Worm (Caenorhabditis elegans) whole organism, young adult: Measurements from ENCODE around the gene cutl-11.
A peak's percentile ranks its signal among the peaks of the same experiment; 100 is the strongest.

Experiments
- B0019.2 ChIP-seq: fragments of 200-800 bp; sonication (Bioruptor generic); conservative IDR thresholded peaks from 2 replicates; pipeline ENCODE4 v1.3.6; 2022; ENCODE audit warnings: missing genetic modification reagents, missing genetic modification characterization, missing compliant biosample characterization
- F23B12.7 ChIP-seq: sonication (generic microtip); optimal IDR thresholded peaks from 2 replicates; lab custom pipeline; 2017; ENCODE audit warnings: missing genetic modification characterization, mild to moderate bottlenecking, missing compliant biosample characterization, antibody characterized with exemption, moderate library complexity; ENCODE audit not compliant: insufficient read depth
- Y53F4B.3 ChIP-seq: fragments of 200-800 bp; sonication (Bioruptor generic); IDR thresholded peaks from 2 replicates; pipeline ENCODE4 v1.3.6; 2022; ENCODE audit warnings: missing genetic modification reagents, missing genetic modification characterization, missing compliant biosample characterization
- Y79H2A.3 ChIP-seq: fragments of 200-800 bp; sonication (Bioruptor generic); conservative IDR thresholded peaks from 2 replicates; pipeline ENCODE4 v1.3.6; 2022; ENCODE audit warnings: missing genetic modification reagents, missing genetic modification characterization, missing compliant biosample characterization
- ZK185.1 ChIP-seq: sonication (generic microtip); optimal IDR thresholded peaks from 2 replicates; lab custom pipeline; 2016; ENCODE audit warnings: mild to moderate bottlenecking, missing genetic modification characterization, missing compliant biosample characterization; ENCODE audit not compliant: poor library complexity, severe bottlenecking
- akir-1 ChIP-seq: fragments of 200-800 bp; sonication (Bioruptor generic); optimal IDR thresholded peaks from 2 replicates; lab custom pipeline; 2018; ENCODE audit warnings: mild to moderate bottlenecking, missing genetic modification characterization, moderate library complexity, missing compliant biosample characterization
- aptf-2 ChIP-seq: fragments of 200-800 bp; sonication (Bioruptor generic); conservative IDR thresholded peaks from 2 replicates; pipeline ENCODE4 v1.3.6; 2022; ENCODE audit warnings: missing genetic modification reagents, missing genetic modification characterization, missing compliant biosample characterization
- aptf-3 ChIP-seq: fragments of 200-800 bp; sonication (Bioruptor generic); IDR thresholded peaks from 2 replicates; pipeline ENCODE4 v1.3.6; 2022; ENCODE audit warnings: missing genetic modification characterization, missing compliant biosample characterization
- atf-7 ChIP-seq: sonication (generic microtip); optimal IDR thresholded peaks from 2 replicates; lab custom pipeline; 2017; ENCODE audit warnings: mild to moderate bottlenecking, missing genetic modification characterization, missing compliant biosample characterization
- attf-3 ChIP-seq: fragments of 200-800 bp; sonication (Bioruptor generic); conservative IDR thresholded peaks from 2 replicates; pipeline ENCODE4 v1.3.6; 2022; ENCODE audit warnings: missing genetic modification reagents, missing genetic modification characterization, missing compliant biosample characterization
- cebp-1 ChIP-seq, 2 experiments: fragments of 200-800 bp in 1 of 2; sonication (Bioruptor generic) in 1 of 2; sonication (generic microtip) in 1 of 2; IDR thresholded peaks in 1 of 2; optimal IDR thresholded peaks in 1 of 2; 2 replicates each; pipeline versions ENCODE4 v1.3.6 to Lab custom; 2017 to 2022; ENCODE audit warnings: missing compliant biosample characterization in 2 of 2, missing genetic modification characterization in 2 of 2, mild to moderate bottlenecking in 1 of 2, missing genetic modification reagents in 1 of 2, moderate library complexity in 1 of 2
- cebp-2 ChIP-seq: fragments of 200-800 bp; sonication (Bioruptor generic); IDR thresholded peaks from 2 replicates; pipeline ENCODE4 v1.3.6; 2022; ENCODE audit warnings: missing genetic modification characterization, missing compliant biosample characterization
- ceh-58 ChIP-seq: fragments of 200-800 bp; sonication (Bioruptor generic); IDR thresholded peaks from 2 replicates; pipeline ENCODE4 v1.3.6; 2022; ENCODE audit warnings: missing genetic modification characterization, missing compliant biosample characterization
- dox-1 ChIP-seq: fragments of 200-800 bp; sonication (Bioruptor generic); IDR thresholded peaks from 2 replicates; pipeline ENCODE4 v1.3.6; 2022; ENCODE audit warnings: missing genetic modification reagents, missing genetic modification characterization, missing compliant biosample characterization
- efl-1 ChIP-seq: fragments of 150-350 bp; optimal IDR thresholded peaks from 2 replicates; lab custom pipeline; 2014; ENCODE audit warnings: missing biosample characterization, missing genetic modification reagents, missing genetic modification characterization
- egl-18 ChIP-seq: fragments of 200-800 bp; sonication (Bioruptor generic); IDR thresholded peaks from 2 replicates; pipeline ENCODE4 v1.3.6; 2022; ENCODE audit warnings: missing genetic modification reagents, missing genetic modification characterization, missing compliant biosample characterization
- egrh-3 ChIP-seq: fragments of 200-800 bp; sonication (Bioruptor generic); IDR thresholded peaks from 2 replicates; pipeline ENCODE4 v1.3.6; 2022; ENCODE audit warnings: missing genetic modification reagents, missing genetic modification characterization, missing compliant biosample characterization
- ekl-4 ChIP-seq: fragments of 200-800 bp; sonication (Bioruptor generic); IDR thresholded peaks from 2 replicates; pipeline ENCODE4 v1.3.6; 2022; ENCODE audit warnings: missing genetic modification reagents, missing genetic modification characterization, missing compliant biosample characterization
- ets-4 ChIP-seq: fragments of 200-800 bp; sonication (Bioruptor generic); optimal IDR thresholded peaks from 2 replicates; lab custom pipeline; 2018; ENCODE audit warnings: mild to moderate bottlenecking, missing genetic modification characterization, missing compliant biosample characterization
- hmg-1.2 ChIP-seq: fragments of 200-800 bp; sonication (Bioruptor generic); IDR thresholded peaks from 2 replicates; pipeline ENCODE4 v1.3.6; 2022; ENCODE audit warnings: missing genetic modification reagents, missing genetic modification characterization, missing compliant biosample characterization
- hrde-1 ChIP-seq: sonication (generic microtip); optimal IDR thresholded peaks from 2 replicates; lab custom pipeline; 2016; ENCODE audit warnings: missing genetic modification characterization, mild to moderate bottlenecking, missing compliant biosample characterization, moderate library complexity, missing genotype, missing genetic modification reagents, borderline replicate concordance
- let-607 ChIP-seq, 2 experiments: fragments of 200-800 bp in 1 of 2; sonication (Bioruptor generic) in 1 of 2; sonication (generic microtip) in 1 of 2; optimal IDR thresholded peaks; 2 replicates each; lab custom pipeline; 2016 to 2018; ENCODE audit warnings: mild to moderate bottlenecking in 2 of 2, missing compliant biosample characterization in 2 of 2, missing genetic modification characterization in 2 of 2, moderate library complexity in 2 of 2, missing genotype in 1 of 2
- lin-26 ChIP-seq: fragments of 200-800 bp; sonication (Bioruptor generic); IDR thresholded peaks from 2 replicates; pipeline ENCODE4 v1.3.6; 2022; ENCODE audit warnings: missing genetic modification reagents, missing genetic modification characterization, missing compliant biosample characterization
- lsy-27 ChIP-seq: sonication (generic microtip); optimal IDR thresholded peaks from 2 replicates; lab custom pipeline; 2017; ENCODE audit warnings: missing genetic modification characterization, mild to moderate bottlenecking, missing compliant biosample characterization, antibody characterized with exemption, missing genotype, borderline replicate concordance; ENCODE audit not compliant: insufficient read depth
- madf-3 ChIP-seq: fragments of 200-800 bp; sonication (Bioruptor generic); IDR thresholded peaks from 2 replicates; pipeline ENCODE4 v1.3.6; 2022; ENCODE audit warnings: missing genetic modification reagents, missing genetic modification characterization, missing compliant biosample characterization
- mcd-1 ChIP-seq: fragments of 200-800 bp; sonication (Bioruptor generic); IDR thresholded peaks from 2 replicates; pipeline ENCODE4 v1.3.6; 2022; ENCODE audit warnings: missing genetic modification reagents, missing genetic modification characterization, missing compliant biosample characterization
- mxl-1 ChIP-seq: sonication (generic microtip); optimal IDR thresholded peaks from 2 replicates; lab custom pipeline; 2016; ENCODE audit warnings: missing genetic modification characterization, missing compliant biosample characterization
- nfya-1 ChIP-seq: sonication (generic microtip); optimal IDR thresholded peaks from 2 replicates; lab custom pipeline; 2017; ENCODE audit warnings: antibody characterized with exemption, missing compliant biosample characterization, missing genetic modification characterization, borderline replicate concordance; ENCODE audit not compliant: insufficient read depth
- nfya-2 ChIP-seq: fragments of 200-800 bp; sonication (Bioruptor generic); IDR thresholded peaks from 2 replicates; pipeline ENCODE4 v1.3.6; 2022; ENCODE audit warnings: missing genetic modification reagents, missing genetic modification characterization, missing compliant biosample characterization
- nhr-80 ChIP-seq: sonication (generic microtip); optimal IDR thresholded peaks from 2 replicates; lab custom pipeline; 2016; ENCODE audit warnings: missing genetic modification characterization, missing compliant biosample characterization
- pha-4 ChIP-seq: fragments of 150-350 bp; sonication (generic microtip); optimal IDR thresholded peaks from 2 replicates; lab custom pipeline; 2014; ENCODE audit warnings: missing biosample characterization, missing genetic modification reagents, missing genetic modification characterization
- snpc-1.3 ChIP-seq: sonication (generic microtip); optimal IDR thresholded peaks from 2 replicates; lab custom pipeline; 2017; ENCODE audit warnings: missing genetic modification characterization, mild to moderate bottlenecking, missing compliant biosample characterization, antibody characterized with exemption, moderate library complexity, missing genotype, missing genetic modification reagents; ENCODE audit not compliant: insufficient read depth
- snpc-3.4 ChIP-seq: sonication (generic microtip); optimal IDR thresholded peaks from 2 replicates; lab custom pipeline; 2017; ENCODE audit warnings: missing genetic modification characterization, mild to moderate bottlenecking, missing compliant biosample characterization, antibody characterized with exemption, moderate library complexity, missing genotype, missing genetic modification reagents
- tbp1 ChIP-seq: fragments of 200-800 bp; sonication (Bioruptor generic); optimal IDR thresholded peaks from 2 replicates; lab custom pipeline; 2018; ENCODE audit warnings: mild to moderate bottlenecking, missing genetic modification characterization, missing compliant biosample characterization
- xnd-1 ChIP-seq: sonication (generic microtip); optimal IDR thresholded peaks from 2 replicates; lab custom pipeline; 2016; ENCODE audit warnings: missing genotype, missing genetic modification reagents, missing genetic modification characterization, missing compliant biosample characterization
- ztf-18 ChIP-seq: sonication (generic microtip); optimal IDR thresholded peaks from 2 replicates; lab custom pipeline; 2016; ENCODE audit warnings: missing genotype, mild to moderate bottlenecking, missing genetic modification characterization, missing compliant biosample characterization
- ztf-26 ChIP-seq: sonication (generic microtip); optimal IDR thresholded peaks from 2 replicates; lab custom pipeline; 2017; ENCODE audit warnings: missing genetic modification characterization, missing compliant biosample characterization
- ztf-3 ChIP-seq: fragments of 200-800 bp; sonication (Bioruptor generic); optimal IDR thresholded peaks from 2 replicates; lab custom pipeline; 2018; ENCODE audit warnings: mild to moderate bottlenecking, missing genetic modification characterization, missing compliant biosample characterization
- ztf-6 ChIP-seq: fragments of 200-800 bp; sonication (Bioruptor generic); IDR thresholded peaks from 2 replicates; pipeline ENCODE4 v1.3.6; 2022; ENCODE audit warnings: missing genetic modification reagents, missing genetic modification characterization, missing compliant biosample characterization

Gene cutl-11

ce11 chrX:11662557-11662956 lies 11.9 kb upstream of the cutl-11 start:
- TF ChIP-seq ztf-3 (no peak), mxl-1 (tag; lab: Kevin White, UChicago) (no peak), ekl-4 (GFP tag; lab: Robert Waterston, UW) (no peak), akir-1 (GFP tag; lab: Kevin White, UChicago) (no peak), dox-1 (GFP tag; lab: Robert Waterston, UW) (0 out of 2 replicates have a peak, but pooled peaks have one; percentile 46), ztf-18 (peak; percentile 82), lsy-27 (tag; lab: Kevin White, UChicago) (no peak), F23B12.7 (no peak), ets-4 (no peak), madf-3 (0 out of 2 replicates have a peak, but pooled peaks have one; percentile 17), aptf-3 (GFP tag; lab: Robert Waterston, UW) (no peak), let-607 (tag; optimal IDR thresholded peaks at IDR 0.05; lab: Kevin White, UChicago) (no peak), pha-4 (tag; lab: Kevin White, UChicago) (no peak), ztf-6 (GFP tag; lab: Robert Waterston, UW) (no peak), efl-1 (GFP tag; lab: Kevin White, UChicago) (peak; percentile 10), cebp-2 (GFP tag; lab: Robert Waterston, UW) (no peak), ZK185.1 (tag; lab: Kevin White, UChicago) (no peak), aptf-2 (GFP tag; lab: Robert Waterston, UW) (no peak), cebp-1 (GFP tag; IDR thresholded peaks at IDR 0.05; lab: Robert Waterston, UW) (no peak), cebp-1 (tag; optimal IDR thresholded peaks at IDR 0.05; lab: Kevin White, UChicago) (no peak), B0019.2 (GFP tag; lab: Robert Waterston, UW) (no peak), attf-3 (GFP tag; lab: Robert Waterston, UW) (no peak), ztf-26 (tag; lab: Kevin White, UChicago) (no peak), ceh-58 (GFP tag; lab: Robert Waterston, UW) (no peak), mcd-1 (GFP tag; lab: Robert Waterston, UW) (no peak), lin-26 (GFP tag; lab: Robert Waterston, UW) (no peak), xnd-1 (no peak), snpc-1.3 (tag; lab: Kevin White, UChicago) (no peak), hrde-1 (tag; lab: Kevin White, UChicago) (no peak), Y53F4B.3 (GFP tag; lab: Robert Waterston, UW) (no peak), nfya-2 (no peak), egl-18 (no peak), Y79H2A.3 (GFP tag; lab: Robert Waterston, UW) (no peak), egrh-3 (no peak)

- TF ChIP-seq nfya-1 (tag; lab: Kevin White, UChicago) (no peak), cebp-1 (GFP tag; IDR thresholded peaks at IDR 0.05; lab: Robert Waterston, UW) (no peak), cebp-1 (tag; optimal IDR thresholded peaks at IDR 0.05; lab: Kevin White, UChicago) (peak; percentile 31)
- TF ChIP-seq, all 124 proteins: peak for 1
Observed at ce11 chrX:11662069-11662468, 11.4 kb upstream of the cutl-11 start.

- TF ChIP-seq tbp1 (GFP tag; lab: Kevin White, UChicago) (peak; percentile 7), nhr-80 (tag; lab: Kevin White, UChicago) (peak; percentile 94), dox-1 (GFP tag; lab: Robert Waterston, UW) (peak; percentile 35; the same call in 1 of the 2 replicates), hmg-1.2 (GFP tag; lab: Robert Waterston, UW) (no peak), snpc-3.4 (tag; lab: Kevin White, UChicago) (no peak), let-607 (tag; optimal IDR thresholded peaks at IDR 0.05; lab: Kevin White, UChicago) (peak in 1 of 2 experiments; percentile 50), atf-7 (peak; percentile 31)
- TF ChIP-seq, all 124 proteins: peak for 5
Observed at ce11 chrX:11661625-11662024, 11.0 kb upstream of the cutl-11 start, which contains the start of gene sfxn-1.5. sfxn-1.5 (minus strand) TSS chrX:11661660.
